Fruit fly (Drosophila melanogaster): ENCODE results near the gene S6KL.

dm6 chrX:18774818-18775343 is 13.4 kb upstream of the S6KL start, which contains the start of gene CG6891:
- TF ChIP-seq Pif1A (GFP tag; optimal IDR thresholded peaks at IDR 0.05) (peak; percentile 18), CG34367 (tag; optimal IDR thresholded peaks at IDR 0.05) (no peak), CG4496 (GFP tag; IDR thresholded peaks at IDR 0.05) (peak; percentile 78), rn (GFP tag; IDR thresholded peaks at IDR 0.05) (no peak), CG14655 (GFP tag; optimal IDR thresholded peaks at IDR 0.05) (peak; percentile 70), Pif1B (GFP tag; optimal IDR thresholded peaks at IDR 0.05) (peak; percentile 40), CG13204 (GFP tag; optimal IDR thresholded peaks at IDR 0.05) (peak; percentile 99), CG10348 (GFP tag; IDR thresholded peaks at IDR 0.05) (no peak), CG12605 (GFP tag; IDR thresholded peaks at IDR 0.05) (peak; percentile 41; the same call in 1 of the 2 replicates)
